Worm (Caenorhabditis elegans) whole organism, L2 larva: ENCODE data around the gene pptr-1.

Experiments used
- blmp-1 ChIP-seq: sonication (generic microtip); optimal IDR thresholded peaks from 2 replicates; lab custom pipeline; 2017; ENCODE audit warnings: missing genetic modification characterization, mild to moderate bottlenecking, missing compliant biosample characterization, antibody characterized with exemption, moderate library complexity; ENCODE audit not compliant: insufficient read depth
- fos-1 ChIP-seq: fragments of 150-350 bp; optimal IDR thresholded peaks from 2 replicates; lab custom pipeline; 2014; ENCODE audit warnings: missing biosample characterization, missing genetic modification characterization
- peb-1 ChIP-seq: fragments of 150-350 bp; optimal IDR thresholded peaks from 2 replicates; lab custom pipeline; 2014; ENCODE audit warnings: missing biosample characterization, missing genetic modification characterization
- unc-62 ChIP-seq: fragments of 150-350 bp; optimal IDR thresholded peaks from 2 replicates; lab custom pipeline; 2014; ENCODE audit warnings: missing biosample characterization, missing genetic modification reagents, missing genetic modification characterization

pptr-1 gene

DNA sequence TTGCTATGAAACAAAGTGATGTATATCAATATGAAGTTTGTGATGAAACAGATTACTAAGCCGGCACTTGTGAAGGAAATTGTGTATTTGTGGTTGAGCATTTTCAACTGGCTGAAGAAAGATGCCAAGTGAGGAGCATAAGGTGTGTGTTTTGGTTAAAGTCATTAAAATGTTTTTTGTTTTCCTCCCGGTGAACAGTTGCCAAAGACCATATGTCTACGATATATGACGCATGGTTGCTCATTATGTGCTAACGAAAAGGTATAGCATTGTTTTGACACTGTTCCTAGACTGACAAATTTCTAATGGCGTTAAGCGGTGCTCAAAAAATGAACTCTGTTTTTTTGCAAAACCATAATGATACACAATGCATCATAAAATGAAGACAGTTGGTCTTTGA is 59.7 kb downstream of the pptr-1 start, which contains the start of gene str-55:
str-55 (minus strand) TSS at position 101 of the 400 bp plus-strand sequence.
- TF ChIP-seq peb-1 (tag; lab: Kevin White, UChicago) = no peak
- no peak for TF ChIP-seq blmp-1 (tag; lab: Kevin White, UChicago)
- no peak for TF ChIP-seq fos-1 (tag; lab: Kevin White, UChicago)
- TF ChIP-seq unc-62 = no peak
- TF ChIP-seq, all 48 proteins: peak for 0
